Worm (Caenorhabditis elegans) whole organism, L4 larva: ENCODE data around the gene K03A11.4.

Experiments used
- D1046.2 ChIP-seq: fragments of 200-800 bp; sonication (Bioruptor generic); IDR thresholded peaks from 2 replicates; pipeline ENCODE4 v1.3.6; 2022; ENCODE audit warnings: missing genetic modification characterization, missing compliant biosample characterization
- F44E2.7 ChIP-seq: fragments of 200-800 bp; sonication (Bioruptor generic); IDR thresholded peaks from 2 replicates; pipeline ENCODE4 v2.1.2; 2022; ENCODE audit warnings: missing genetic modification characterization, missing compliant biosample characterization
- R02D3.7 ChIP-seq: fragments of 150-350 bp; sonication (generic microtip); optimal IDR thresholded peaks from 3 replicates; lab custom pipeline; 2014; ENCODE audit warnings: missing biosample characterization, missing genetic modification characterization
- T20F7.1 ChIP-seq: fragments of 200-800 bp; sonication (Bioruptor generic); optimal IDR thresholded peaks from 2 replicates; lab custom pipeline; 2018; ENCODE audit warnings: mild to moderate bottlenecking, missing genetic modification characterization, missing compliant biosample characterization
- T26A8.4 ChIP-seq: fragments of 200-800 bp; sonication (Bioruptor generic); IDR thresholded peaks from 2 replicates; pipeline ENCODE4 v1.3.6; 2022; ENCODE audit warnings: missing genetic modification characterization, missing compliant biosample characterization
- ZK337.2 ChIP-seq: fragments of 200-800 bp; sonication (Bioruptor generic); IDR thresholded peaks from 2 replicates; pipeline ENCODE4 v1.3.6; 2022; ENCODE audit warnings: missing genetic modification reagents, missing genetic modification characterization, missing compliant biosample characterization
- arid-1 ChIP-seq: fragments of 200-800 bp; sonication (Bioruptor generic); conservative IDR thresholded peaks from 2 replicates; pipeline ENCODE4 v1.3.6; 2022; ENCODE audit warnings: missing genetic modification reagents, missing genetic modification characterization, missing compliant biosample characterization
- ceh-20 ChIP-seq: fragments of 200-800 bp; sonication (Bioruptor generic); IDR thresholded peaks from 2 replicates; pipeline ENCODE4 v1.3.6; 2022; ENCODE audit warnings: missing genetic modification reagents, missing genetic modification characterization, missing compliant biosample characterization
- ceh-32 ChIP-seq: sonication (generic microtip); optimal IDR thresholded peaks from 2 replicates; lab custom pipeline; 2016; ENCODE audit warnings: mild to moderate bottlenecking, missing genetic modification characterization, missing compliant biosample characterization; ENCODE audit not compliant: poor library complexity
- ceh-82 ChIP-seq: sonication (generic microtip); optimal IDR thresholded peaks from 2 replicates; lab custom pipeline; 2017; ENCODE audit warnings: missing biosample characterization, missing genetic modification characterization
- ces-1 ChIP-seq: fragments of 150-350 bp; sonication (generic microtip); optimal IDR thresholded peaks from 4 replicates; lab custom pipeline; 2014; ENCODE audit warnings: missing biosample characterization, missing genetic modification reagents, missing genetic modification characterization
- cey-2 ChIP-seq: sonication (generic microtip); optimal IDR thresholded peaks from 3 replicates; lab custom pipeline; 2017; ENCODE audit warnings: missing genetic modification characterization, mild to moderate bottlenecking, missing compliant biosample characterization, antibody characterized with exemption, borderline replicate concordance; ENCODE audit not compliant: insufficient read depth
- ctbp-1 ChIP-seq: fragments of 200-800 bp; sonication (Bioruptor generic); IDR thresholded peaks from 2 replicates; pipeline ENCODE4 v1.3.6; 2022; ENCODE audit warnings: missing genetic modification reagents, missing genetic modification characterization, missing compliant biosample characterization
- daf-12 ChIP-seq: fragments of 150-350 bp; optimal IDR thresholded peaks from 2 replicates; lab custom pipeline; 2014; ENCODE audit warnings: missing biosample characterization, missing genetic modification reagents, missing genetic modification characterization
- daf-16 ChIP-seq, 3 experiments: sonication (generic microtip); optimal IDR thresholded peaks; 2 replicates each; lab custom pipeline; 2016 to 2017; ENCODE audit warnings: missing genetic modification characterization in 3 of 3, missing genetic modification reagents in 3 of 3, mild to moderate bottlenecking in 2 of 3, missing compliant biosample characterization in 2 of 3, missing biosample characterization in 1 of 3, moderate library complexity in 1 of 3
- dmd-6 ChIP-seq: fragments of 200-800 bp; sonication (Bioruptor generic); IDR thresholded peaks from 2 replicates; pipeline ENCODE4 v1.3.6; 2022; ENCODE audit warnings: missing genetic modification reagents, missing genetic modification characterization, missing compliant biosample characterization
- dpl-1 ChIP-seq: fragments of 150-350 bp; optimal IDR thresholded peaks from 2 replicates; lab custom pipeline; 2014; ENCODE audit warnings: missing biosample characterization, missing genetic modification reagents, missing genetic modification characterization
- dve-1 ChIP-seq: sonication (generic microtip); optimal IDR thresholded peaks from 2 replicates; lab custom pipeline; 2017; ENCODE audit warnings: antibody characterized with exemption, mild to moderate bottlenecking, missing genetic modification characterization, missing compliant biosample characterization; ENCODE audit not compliant: insufficient read depth
- egl-27 ChIP-seq: sonication (generic microtip); optimal IDR thresholded peaks from 3 replicates; lab custom pipeline; 2017; ENCODE audit warnings: missing biosample characterization, missing genetic modification reagents, missing genetic modification characterization
- gei-8 ChIP-seq: fragments of 200-800 bp; sonication (Bioruptor generic); optimal IDR thresholded peaks from 2 replicates; lab custom pipeline; 2018; ENCODE audit warnings: mild to moderate bottlenecking, missing genetic modification characterization, missing compliant biosample characterization
- hif-1 ChIP-seq, 2 experiments: sonication (generic microtip); optimal IDR thresholded peaks; 2 replicates each; lab custom pipeline; 2016 to 2017; ENCODE audit warnings: missing compliant biosample characterization in 2 of 2, missing genetic modification characterization in 2 of 2, missing genetic modification reagents in 2 of 2, missing genotype in 2 of 2, mild to moderate bottlenecking in 1 of 2
- hlh-30 ChIP-seq: sonication (generic microtip); optimal IDR thresholded peaks from 2 replicates; lab custom pipeline; 2017; ENCODE audit warnings: antibody characterized with exemption, mild to moderate bottlenecking, missing genetic modification characterization, missing compliant biosample characterization; ENCODE audit not compliant: insufficient read depth
- hmg-1.1 ChIP-seq: fragments of 200-800 bp; sonication (Bioruptor generic); IDR thresholded peaks from 2 replicates; pipeline ENCODE4 v1.3.6; 2022; ENCODE audit warnings: missing genetic modification reagents, missing genetic modification characterization, missing compliant biosample characterization
- lin-1 ChIP-seq: fragments of 200-800 bp; sonication (Bioruptor generic); IDR thresholded peaks from 2 replicates; pipeline ENCODE4 v1.3.6; 2022; ENCODE audit warnings: missing genetic modification reagents, missing genetic modification characterization, missing compliant biosample characterization
- lin-13 ChIP-seq: fragments of 150-350 bp; optimal IDR thresholded peaks from 2 replicates; lab custom pipeline; 2014; ENCODE audit warnings: missing biosample characterization, missing genetic modification reagents, missing genetic modification characterization
- lsy-2 ChIP-seq, 2 experiments: fragments of 150-350 bp in 1 of 2; sonication (generic microtip) in 1 of 2; optimal IDR thresholded peaks; 2 replicates each; lab custom pipeline; 2014 to 2017; ENCODE audit warnings: missing biosample characterization in 2 of 2, missing genetic modification characterization in 2 of 2
- madf-5 ChIP-seq, 2 experiments: fragments of 200-800 bp; sonication (Bioruptor generic); IDR thresholded peaks; 2 replicates each; pipeline ENCODE4 v1.3.6; 2022; ENCODE audit warnings: missing compliant biosample characterization in 2 of 2, missing genetic modification characterization in 2 of 2
- mdl-1 ChIP-seq, 2 experiments: fragments of 150-350 bp in 1 of 2; sonication (generic microtip) in 1 of 2; optimal IDR thresholded peaks; 2 replicates each; lab custom pipeline; 2014 to 2017; ENCODE audit warnings: missing biosample characterization in 2 of 2, missing genetic modification characterization in 2 of 2
- mdt-29 ChIP-seq: fragments of 200-800 bp; sonication (Bioruptor generic); IDR thresholded peaks from 2 replicates; pipeline ENCODE4 v1.3.6; 2022; ENCODE audit warnings: missing genetic modification reagents, missing genetic modification characterization, missing compliant biosample characterization
- mes-2 ChIP-seq: sonication (generic microtip); optimal IDR thresholded peaks from 2 replicates; lab custom pipeline; 2016; ENCODE audit warnings: missing genotype, mild to moderate bottlenecking, missing genetic modification characterization, missing compliant biosample characterization; ENCODE audit not compliant: poor library complexity, severe bottlenecking
- mxl-2 ChIP-seq: fragments of 200-800 bp; sonication (Bioruptor generic); conservative IDR thresholded peaks from 2 replicates; pipeline ENCODE4 v1.3.6; 2022; ENCODE audit warnings: missing genetic modification reagents, missing genetic modification characterization, missing compliant biosample characterization
- mxl-3 ChIP-seq: fragments of 200-800 bp; sonication (Bioruptor generic); optimal IDR thresholded peaks from 2 replicates; lab custom pipeline; 2018; ENCODE audit warnings: mild to moderate bottlenecking, missing genetic modification characterization, missing compliant biosample characterization
- nhr-10 ChIP-seq: fragments of 150-350 bp; optimal IDR thresholded peaks from 2 replicates; lab custom pipeline; 2014; ENCODE audit warnings: missing biosample characterization, missing genetic modification characterization
- nhr-102 ChIP-seq: sonication (generic microtip); optimal IDR thresholded peaks from 2 replicates; lab custom pipeline; 2016; ENCODE audit warnings: mild to moderate bottlenecking, missing genetic modification characterization, moderate library complexity, missing compliant biosample characterization
- nhr-41 ChIP-seq: fragments of 200-800 bp; sonication (Bioruptor generic); IDR thresholded peaks from 2 replicates; pipeline ENCODE4 v1.3.6; 2022; ENCODE audit warnings: missing genetic modification reagents, missing genetic modification characterization, missing compliant biosample characterization
- nhr-42 ChIP-seq: fragments of 200-800 bp; sonication (Bioruptor generic); IDR thresholded peaks from 2 replicates; pipeline ENCODE4 v1.3.6; 2022; ENCODE audit warnings: missing genetic modification characterization, missing compliant biosample characterization
- pha-4 ChIP-seq, 2 experiments: fragments of 150-350 bp in 1 of 2; fragments of 200-800 bp in 1 of 2; sonication (Bioruptor generic) in 1 of 2; IDR thresholded peaks in 1 of 2; optimal IDR thresholded peaks in 1 of 2; 2 replicates each; pipeline versions ENCODE4 v1.3.6 to Lab custom; 2014 to 2022; ENCODE audit warnings: missing genetic modification characterization in 2 of 2, missing genetic modification reagents in 2 of 2, missing biosample characterization in 1 of 2, missing compliant biosample characterization in 1 of 2
- pqm-1 ChIP-seq: sonication (generic microtip); optimal IDR thresholded peaks from 2 replicates; lab custom pipeline; 2017; ENCODE audit warnings: missing biosample characterization, missing genetic modification characterization
- saeg-2 ChIP-seq: fragments of 200-800 bp; sonication (Bioruptor generic); IDR thresholded peaks from 2 replicates; pipeline ENCODE4 v1.3.6; 2022; ENCODE audit warnings: missing genetic modification reagents, missing genetic modification characterization, missing compliant biosample characterization
- set-16 ChIP-seq: fragments of 200-800 bp; sonication (Bioruptor generic); IDR thresholded peaks from 2 replicates; pipeline ENCODE4 v1.3.6; 2022; ENCODE audit warnings: missing genetic modification reagents, missing genetic modification characterization, missing compliant biosample characterization
- spr-1 ChIP-seq: sonication (generic microtip); optimal IDR thresholded peaks from 2 replicates; lab custom pipeline; 2016; ENCODE audit warnings: mild to moderate bottlenecking, missing genetic modification characterization, missing compliant biosample characterization
- unc-39 ChIP-seq: sonication (generic microtip); optimal IDR thresholded peaks from 2 replicates; lab custom pipeline; 2017; ENCODE audit warnings: missing biosample characterization, missing genetic modification characterization
- unc-62 ChIP-seq, 3 experiments: fragments of 150-350 bp in 1 of 3; sonication (generic microtip); optimal IDR thresholded peaks in 2 of 3; peaks in 1 of 3; 1 replicate in 1 of 3; 2 replicates in 2 of 3; lab custom pipeline; 2014 to 2017; ENCODE audit warnings: missing biosample characterization in 3 of 3, missing genetic modification characterization in 3 of 3, missing genetic modification reagents in 3 of 3, missing genotype in 1 of 3
- zfp-2 ChIP-seq: sonication (generic microtip); optimal IDR thresholded peaks from 2 replicates; lab custom pipeline; 2016; ENCODE audit warnings: mild to moderate bottlenecking, missing genetic modification characterization, missing compliant biosample characterization
- zfp-3 ChIP-seq: fragments of 200-800 bp; sonication (Bioruptor generic); conservative IDR thresholded peaks from 2 replicates; pipeline ENCODE4 v1.3.6; 2022; ENCODE audit warnings: missing genetic modification reagents, missing genetic modification characterization, missing compliant biosample characterization

K03A11.4 gene

ce11 chrX:13102838-13103237 is 24.9 kb downstream of the K03A11.4 start:
- no peak for TF ChIP-seq F44E2.7
- TF ChIP-seq unc-62 (GFP tag; optimal IDR thresholded peaks at IDR 0.05 in 1 of 2; lab: Kevin White, UChicago): peak in 1 of 2 experiments; percentile 91
- no peak for TF ChIP-seq unc-62 (tag; optimal IDR thresholded peaks at IDR 0.05; lab: Kevin White, UChicago)

- TF ChIP-seq ceh-20 (GFP tag; lab: Robert Waterston, UW): peak; percentile 80
- TF ChIP-seq set-16: peak; percentile 62; the same call in 1 of the 2 replicates
- TF ChIP-seq pha-4 (GFP tag; IDR thresholded peaks at IDR 0.05; lab: Robert Waterston, UW): no peak
- no peak for TF ChIP-seq pha-4 (tag; optimal IDR thresholded peaks at IDR 0.05; lab: Kevin White, UChicago)
- TF ChIP-seq egl-27 (tag; lab: Kevin White, UChicago): no peak
- TF ChIP-seq hlh-30 (tag; lab: Kevin White, UChicago): peak; percentile 100
- TF ChIP-seq T26A8.4 (GFP tag; lab: Robert Waterston, UW): peak; percentile 73
- no peak for TF ChIP-seq nhr-10 (tag; lab: Kevin White, UChicago)
- TF ChIP-seq saeg-2: peak; percentile 50; the same call in 1 of the 2 replicates
- TF ChIP-seq lin-13: peak; percentile 67
- peak; percentile 48 for TF ChIP-seq spr-1 (tag; lab: Kevin White, UChicago)
- TF ChIP-seq lin-1: peak; percentile 90
- peak; percentile 75; the same call in 1 of the 2 replicates for TF ChIP-seq D1046.2
- peak; percentile 96 for TF ChIP-seq mxl-3
- peak; percentile 91 for TF ChIP-seq zfp-3 (GFP tag; lab: Robert Waterston, UW)
- TF ChIP-seq mxl-2 (GFP tag; lab: Robert Waterston, UW): peak; percentile 68
- no peak for TF ChIP-seq ceh-32 (tag; lab: Kevin White, UChicago)
- peak; percentile 57 for TF ChIP-seq gei-8 (GFP tag; lab: Kevin White, UChicago)
- no peak for TF ChIP-seq ceh-82
- no peak for TF ChIP-seq zfp-2 (tag; lab: Kevin White, UChicago)
- TF ChIP-seq unc-39 (tag; lab: Kevin White, UChicago): no peak
- peak; percentile 77 to 98 for TF ChIP-seq hif-1 (tag; optimal IDR thresholded peaks at IDR 0.05; lab: Kevin White, UChicago)
- TF ChIP-seq ZK337.2 (GFP tag; lab: Robert Waterston, UW): no peak
- TF ChIP-seq dpl-1 (GFP tag; lab: Kevin White, UChicago): peak; percentile 40
- TF ChIP-seq mdt-29: peak; percentile 99
- TF ChIP-seq nhr-42 (GFP tag; lab: Robert Waterston, UW): no peak
- no peak for TF ChIP-seq cey-2 (tag; lab: Kevin White, UChicago)
- TF ChIP-seq hmg-1.1 (GFP tag; lab: Robert Waterston, UW): peak; percentile 77
- peak in 1 of 2 experiments; percentile 70; a peak in 1 of 4 replicates for TF ChIP-seq madf-5 (GFP tag; IDR thresholded peaks at IDR 0.05; lab: Robert Waterston, UW)
- TF ChIP-seq arid-1 (GFP tag; lab: Robert Waterston, UW): no peak
- TF ChIP-seq T20F7.1 (GFP tag; lab: Kevin White, UChicago): peak; percentile 70
- TF ChIP-seq daf-12 (tag; lab: Kevin White, UChicago): no peak
- no peak for TF ChIP-seq ces-1 (GFP tag; lab: Kevin White, UChicago)
- peak; percentile 73 for TF ChIP-seq nhr-102 (tag; lab: Kevin White, UChicago)
- TF ChIP-seq nhr-41 (GFP tag; lab: Robert Waterston, UW): peak; percentile 82
- no peak for TF ChIP-seq R02D3.7 (tag; lab: Kevin White, UChicago)
- peak; percentile 91 for TF ChIP-seq mes-2 (tag; lab: Kevin White, UChicago)
- TF ChIP-seq mdl-1 (tag; optimal IDR thresholded peaks at IDR 0.05; lab: Kevin White, UChicago): peak; percentile 96 to 99
- peak in 1 of 2 experiments; percentile 57 for TF ChIP-seq lsy-2 (tag; optimal IDR thresholded peaks at IDR 0.05; lab: Kevin White, UChicago)
- peak; percentile 97 for TF ChIP-seq dve-1 (tag; lab: Kevin White, UChicago)
- peak; percentile 20 for TF ChIP-seq pqm-1 (tag; lab: Kevin White, UChicago)
- TF ChIP-seq daf-16 (GFP tag; optimal IDR thresholded peaks at IDR 0.05; lab: Kevin White, UChicago): peak; percentile 62 to 84
- peak; percentile 92 for TF ChIP-seq daf-16 (tag; optimal IDR thresholded peaks at IDR 0.05; lab: Kevin White, UChicago)
- TF ChIP-seq ctbp-1: peak; percentile 46; the same call in 1 of the 2 replicates
- TF ChIP-seq dmd-6 (GFP tag; lab: Robert Waterston, UW): peak; percentile 97
Measured at ce11 chrX:13104966-13105365, 27.0 kb downstream of the K03A11.4 start, which contains the start of gene F17H10.1. F17H10.1 (plus strand) TSS chrX:13105241.
